Worm (Caenorhabditis elegans) whole organism, L2 larva: ENCODE data around the gene C55A6.1.

Experiments
- aly-2 ChIP-seq: fragments of 150-350 bp; optimal IDR thresholded peaks from 2 replicates; lab custom pipeline; 2014; ENCODE audit warnings: missing biosample characterization, missing genetic modification characterization
- crh-2 ChIP-seq: sonication (generic microtip); optimal IDR thresholded peaks from 2 replicates; lab custom pipeline; 2017; ENCODE audit warnings: missing biosample characterization, missing genetic modification characterization
- dmd-4 ChIP-seq: sonication (generic microtip); optimal IDR thresholded peaks from 2 replicates; lab custom pipeline; 2017; ENCODE audit warnings: missing biosample characterization, missing genetic modification characterization
- elt-3 ChIP-seq: sonication (generic microtip); optimal IDR thresholded peaks from 2 replicates; lab custom pipeline; 2017; ENCODE audit warnings: missing biosample characterization, missing genetic modification characterization
- lin-13 ChIP-seq: fragments of 150-350 bp; optimal IDR thresholded peaks from 2 replicates; lab custom pipeline; 2014; ENCODE audit warnings: missing biosample characterization, missing genetic modification reagents, missing genetic modification characterization
- nhr-11 ChIP-seq: fragments of 150-350 bp; optimal IDR thresholded peaks from 2 replicates; lab custom pipeline; 2014; ENCODE audit warnings: missing biosample characterization, missing genetic modification characterization
- nhr-23 ChIP-seq: fragments of 150-350 bp; optimal IDR thresholded peaks from 2 replicates; lab custom pipeline; 2014; ENCODE audit warnings: missing biosample characterization, missing genetic modification reagents, missing genetic modification characterization
- nhr-25 ChIP-seq: fragments of 150-350 bp; sonication (generic microtip); optimal IDR thresholded peaks from 3 replicates; lab custom pipeline; 2014; ENCODE audit warnings: missing biosample characterization, missing genetic modification characterization
- snpc-4 ChIP-seq: fragments of 150-350 bp; optimal IDR thresholded peaks from 2 replicates; lab custom pipeline; 2014; ENCODE audit warnings: missing biosample characterization, missing genetic modification characterization
- unc-39 ChIP-seq: fragments of 150-350 bp; optimal IDR thresholded peaks from 2 replicates; lab custom pipeline; 2014; ENCODE audit warnings: missing biosample characterization, missing genetic modification characterization
- unc-62 ChIP-seq: fragments of 150-350 bp; optimal IDR thresholded peaks from 2 replicates; lab custom pipeline; 2014; ENCODE audit warnings: missing biosample characterization, missing genetic modification reagents, missing genetic modification characterization

DNA sequence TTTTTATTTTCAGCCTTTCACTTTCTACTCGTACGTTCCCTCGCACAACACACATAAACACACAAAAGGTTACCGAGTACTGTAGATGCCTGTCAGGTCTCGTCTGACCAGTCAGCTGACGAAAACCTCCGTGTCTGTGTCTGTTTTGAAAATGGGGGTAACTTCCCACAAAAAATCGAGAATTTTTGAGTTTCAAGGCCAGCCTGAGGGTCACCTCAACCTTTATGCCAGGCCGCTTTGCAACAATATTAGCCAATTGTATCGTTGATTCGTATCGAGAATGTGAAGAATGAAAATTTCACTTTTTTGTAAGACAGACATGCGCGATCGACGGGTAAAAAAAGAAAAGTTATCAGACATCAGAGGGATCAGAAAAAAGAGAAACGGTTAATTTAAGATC lies 26.3 kb upstream of the C55A6.1 start:
- TF ChIP-seq crh-2 (tag; lab: Kevin White, UChicago): peak; percentile 53
- no peak for TF ChIP-seq nhr-23 (tag; lab: Kevin White, UChicago)
- peak; percentile 96 for TF ChIP-seq nhr-25 (tag; lab: Kevin White, UChicago)
- no peak for TF ChIP-seq lin-13
- no peak for TF ChIP-seq aly-2
- no peak for TF ChIP-seq dmd-4 (tag; lab: Kevin White, UChicago)
- no peak for TF ChIP-seq unc-62 (GFP tag; lab: Kevin White, UChicago)
- TF ChIP-seq elt-3: no peak
- TF ChIP-seq unc-39 (tag; lab: Kevin White, UChicago): no peak
- TF ChIP-seq snpc-4 (tag; lab: Kevin White, UChicago): peak; percentile 16
- TF ChIP-seq nhr-11 (tag; lab: Kevin White, UChicago): no peak
